Worm (Caenorhabditis elegans): ENCODE measurements around the gene sra-39.

The sra-39 gene

DNA sequence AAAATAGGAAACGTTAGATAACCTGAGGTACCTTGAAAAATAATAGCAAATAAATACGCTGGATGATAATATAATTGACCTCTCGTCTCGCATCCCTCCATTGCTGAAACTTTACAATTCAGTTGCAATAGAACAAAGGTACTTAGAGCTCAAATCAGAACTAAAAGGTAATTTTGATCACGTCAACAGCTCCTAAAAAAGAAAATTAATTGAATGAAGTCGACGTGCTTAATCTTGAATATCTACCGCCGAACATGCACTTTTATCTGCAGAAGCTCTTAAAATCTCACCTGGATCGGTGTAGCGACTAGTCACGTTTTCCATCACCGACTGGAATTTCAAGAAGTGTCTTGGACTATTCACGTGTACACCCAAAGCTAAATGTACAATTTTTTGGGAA, at the start of gene sra-39:
TSS of gene sra-39 (minus strand) at position 101 of the 400 bp plus-strand sequence.
- TF ChIP-seq sem-2 (GFP tag; optimal IDR thresholded peaks at IDR 0.05) = no peak
- TF ChIP-seq elt-1 (tag; optimal IDR thresholded peaks at IDR 0.05; ENCODE audit: borderline replicate concordance, insufficient read depth) = no peak
- TF ChIP-seq hlh-1 (tag; optimal IDR thresholded peaks at IDR 0.05) = no peak
- TF ChIP-seq cnd-1 (tag; optimal IDR thresholded peaks at IDR 0.05) = no peak
- TF ChIP-seq sptf-1 (tag; optimal IDR thresholded peaks at IDR 0.05) = no peak
- TF ChIP-seq ceh-83 (GFP tag; optimal IDR thresholded peaks at IDR 0.05) = no peak
- TF ChIP-seq M03D4.4 (tag; optimal IDR thresholded peaks at IDR 0.05) = no peak
- TF ChIP-seq nhr-237 (tag; optimal IDR thresholded peaks at IDR 0.05) = no peak
- TF ChIP-seq blmp-1 (tag; optimal IDR thresholded peaks at IDR 0.05) = no peak
- TF ChIP-seq nhr-28 (tag; optimal IDR thresholded peaks at IDR 0.05) = no peak
- no peak for TF ChIP-seq ztf-11 (tag; optimal IDR thresholded peaks at IDR 0.05)

DNA sequence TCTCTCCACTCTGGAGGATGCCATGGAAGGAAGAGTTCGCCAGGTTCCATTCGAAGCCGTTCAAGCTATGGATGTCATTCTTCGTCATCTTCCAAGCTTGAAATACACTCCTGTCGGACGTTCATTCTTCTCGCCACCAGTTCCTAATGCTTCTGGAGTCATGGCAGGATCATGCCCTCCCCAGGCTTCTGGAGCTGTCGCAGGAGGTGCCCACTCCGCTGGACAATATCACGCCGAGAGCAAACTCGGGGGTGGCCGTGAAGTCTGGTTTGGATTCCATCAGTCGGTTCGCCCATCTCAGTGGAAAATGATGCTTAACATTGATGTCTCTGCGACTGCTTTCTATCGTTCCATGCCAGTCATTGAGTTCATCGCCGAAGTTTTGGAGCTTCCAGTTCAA, 49.1 kb upstream of the sra-39 start:
- no peak for TF ChIP-seq blmp-1 (tag; optimal IDR thresholded peaks at IDR 0.05)
- no peak for TF ChIP-seq lin-32 (GFP tag; optimal IDR thresholded peaks at IDR 0.05)
- no peak for TF ChIP-seq mep-1 (tag; optimal IDR thresholded peaks at IDR 0.05)
- TF ChIP-seq pha-4 (tag; optimal IDR thresholded peaks at IDR 0.05) = no peak
- no peak for TF ChIP-seq elt-3 (tag; optimal IDR thresholded peaks at IDR 0.05)
- no peak for TF ChIP-seq ztf-11 (tag; optimal IDR thresholded peaks at IDR 0.05)
- no peak for TF ChIP-seq ham-2 (GFP tag; optimal IDR thresholded peaks at IDR 0.05)
- no peak for TF ChIP-seq cnd-1 (tag; optimal IDR thresholded peaks at IDR 0.05)
- TF ChIP-seq ceh-43 (GFP tag; optimal IDR thresholded peaks at IDR 0.05) = no peak
- no peak for TF ChIP-seq mab-5 (tag; optimal IDR thresholded peaks at IDR 0.05)
- TF ChIP-seq unc-39 (tag; optimal IDR thresholded peaks at IDR 0.05) = no peak
- no peak for TF ChIP-seq nhr-2 (tag; optimal IDR thresholded peaks at IDR 0.05)
- no peak for TF ChIP-seq ceh-39 (tag; optimal IDR thresholded peaks at IDR 0.05)
- TF ChIP-seq sptf-1 (tag; optimal IDR thresholded peaks at IDR 0.05) = no peak
- no peak for TF ChIP-seq flh-1 (GFP tag; optimal IDR thresholded peaks at IDR 0.05)
- TF ChIP-seq nhr-12 (tag; optimal IDR thresholded peaks at IDR 0.05) = no peak

ce11 chrX:13950620-13951152, 47.5 kb upstream of the sra-39 start:
- TF ChIP-seq nhr-76 (tag; optimal IDR thresholded peaks at IDR 0.05) = no peak
- peak; percentile 32 for TF ChIP-seq pha-4 (tag; optimal IDR thresholded peaks at IDR 0.05)
- TF ChIP-seq ham-2 (GFP tag; optimal IDR thresholded peaks at IDR 0.05) = peak; percentile 98
- peak; percentile 30 for TF ChIP-seq unc-62 (GFP tag; optimal IDR thresholded peaks at IDR 0.05)
- no peak for TF ChIP-seq snpc-4 (tag; optimal IDR thresholded peaks at IDR 0.05)
- peak; percentile 86 for TF ChIP-seq unc-120 (tag; optimal IDR thresholded peaks at IDR 0.05; ENCODE audit: poor library complexity, severe bottlenecking)
- TF ChIP-seq hlh-1 (tag; optimal IDR thresholded peaks at IDR 0.05) = peak; percentile 87
- TF ChIP-seq elt-3 (tag; optimal IDR thresholded peaks at IDR 0.05) = no peak
- TF ChIP-seq sem-2 (GFP tag; optimal IDR thresholded peaks at IDR 0.05) = no peak
- TF ChIP-seq ces-1 (GFP tag; optimal IDR thresholded peaks at IDR 0.05) = no peak
- TF ChIP-seq nhr-2 (tag; optimal IDR thresholded peaks at IDR 0.05) = no peak
- TF ChIP-seq ceh-43 (GFP tag; optimal IDR thresholded peaks at IDR 0.05) = no peak
- peak; percentile 21 for TF ChIP-seq mep-1 (tag; optimal IDR thresholded peaks at IDR 0.05)
- no peak for TF ChIP-seq lsy-2 (tag; optimal IDR thresholded peaks at IDR 0.05)
- TF ChIP-seq cnd-1 (tag; optimal IDR thresholded peaks at IDR 0.05) = peak; percentile 42
- no peak for TF ChIP-seq blmp-1 (tag; optimal IDR thresholded peaks at IDR 0.05)
- TF ChIP-seq lin-32 (GFP tag; optimal IDR thresholded peaks at IDR 0.05) = no peak
- peak; percentile 22 for TF ChIP-seq ztf-11 (tag; optimal IDR thresholded peaks at IDR 0.05)
- peak; percentile 3 for TF ChIP-seq lin-13 (tag; optimal IDR thresholded peaks at IDR 0.05)
- peak; percentile 25 for TF ChIP-seq sptf-1 (tag; optimal IDR thresholded peaks at IDR 0.05)
- TF ChIP-seq ceh-39 (tag; optimal IDR thresholded peaks at IDR 0.05) = peak; percentile 23
- TF ChIP-seq unc-39 (tag; optimal IDR thresholded peaks at IDR 0.05) = no peak
- no peak for TF ChIP-seq nhr-28 (tag; optimal IDR thresholded peaks at IDR 0.05)
- no peak for TF ChIP-seq tbx-8 (GFP tag; optimal IDR thresholded peaks at IDR 0.05)
- TF ChIP-seq mls-2 (tag; optimal IDR thresholded peaks at IDR 0.05) = peak; percentile 11
- TF ChIP-seq flh-1 (GFP tag; optimal IDR thresholded peaks at IDR 0.05) = no peak
- no peak for TF ChIP-seq M03D4.4 (tag; optimal IDR thresholded peaks at IDR 0.05)
- TF ChIP-seq ceh-83 (GFP tag; optimal IDR thresholded peaks at IDR 0.05) = no peak
- no peak for TF ChIP-seq elt-1 (tag; optimal IDR thresholded peaks at IDR 0.05; ENCODE audit: borderline replicate concordance, insufficient read depth)
- TF ChIP-seq drap-1 (GFP tag; optimal IDR thresholded peaks at IDR 0.05) = peak; percentile 12
- TF ChIP-seq nhr-237 (tag; optimal IDR thresholded peaks at IDR 0.05) = peak; percentile 29

DNA sequence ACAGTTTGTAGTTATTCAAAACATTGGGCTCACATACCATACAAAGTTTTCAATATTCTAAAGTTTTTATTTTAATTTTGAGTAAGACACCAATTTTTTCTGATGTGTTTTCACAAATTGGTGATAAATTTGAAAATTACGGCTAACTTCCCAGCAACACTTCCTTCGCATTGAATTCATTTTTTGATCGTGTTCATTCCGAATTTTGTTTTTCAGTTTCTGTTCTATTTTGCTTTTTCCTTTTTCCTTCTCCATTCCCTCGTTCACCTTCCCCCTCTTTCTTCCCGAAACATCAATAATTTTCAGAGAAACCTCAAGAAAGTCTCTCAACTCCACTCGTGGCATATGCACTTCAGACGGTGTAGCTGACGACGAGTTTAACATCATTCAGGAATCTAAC, 45.6 kb upstream of the sra-39 start, which contains the start of gene alg-1:
TSS of gene alg-1 (plus strand) at position 301 of the 400 bp plus-strand sequence.
- TF ChIP-seq ztf-11 (tag; optimal IDR thresholded peaks at IDR 0.05) (no peak), ham-2 (GFP tag; optimal IDR thresholded peaks at IDR 0.05) (no peak), elt-3 (tag; optimal IDR thresholded peaks at IDR 0.05) (no peak)

All from whole organism, mixed stage, embryonic.